Worm (Caenorhabditis elegans): ENCODE measurements around the gene chil-17.

DNA sequence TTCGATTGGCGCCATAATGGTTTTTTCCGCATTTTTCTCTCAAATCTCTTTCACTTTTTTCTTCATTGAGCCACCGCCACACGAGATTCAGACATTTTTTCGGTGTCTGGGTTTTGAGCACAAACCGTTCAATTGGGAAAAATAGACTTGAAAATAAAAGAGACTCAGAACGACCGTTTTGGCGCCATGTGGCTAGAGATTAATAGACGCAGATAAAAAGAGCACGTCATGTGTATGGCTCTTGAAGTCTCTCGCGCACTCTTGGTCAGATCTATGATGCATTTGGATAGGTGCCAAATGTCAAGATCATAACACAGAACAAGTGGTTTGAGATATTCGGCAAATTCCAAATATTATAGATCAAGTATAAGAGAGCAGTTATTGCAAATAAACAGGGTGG lies 41.5 kb upstream of the chil-17 start:
- TF ChIP-seq Y22D7AL.16 (tag; optimal IDR thresholded peaks at IDR 0.05) (no peak), hlh-30 (tag; optimal IDR thresholded peaks at IDR 0.05; ENCODE audit: insufficient read depth) (no peak), ama-1 (optimal IDR thresholded peaks at IDR 0.05) (no peak), odd-2 (tag; optimal IDR thresholded peaks at IDR 0.05) (no peak), nhr-11 (tag; optimal IDR thresholded peaks at IDR 0.05) (no peak), T23F11.4 (GFP tag; optimal IDR thresholded peaks at IDR 0.05) (no peak), tbx-7 (tag; optimal IDR thresholded peaks at IDR 0.05) (no peak), madf-2 (tag; optimal IDR thresholded peaks at IDR 0.05) (no peak), pros-1 (tag; optimal IDR thresholded peaks at IDR 0.05) (no peak), ceh-18 (tag; optimal IDR thresholded peaks at IDR 0.05) (no peak), ceh-31 (tag; optimal IDR thresholded peaks at IDR 0.05) (no peak)

Data from whole organism, late embryonic.